Fruit fly (Drosophila melanogaster) whole organism, embryonic: ENCODE data around the gene zetaCOP.
A peak's percentile ranks its signal among the peaks of the same experiment; 100 is the strongest.

Source experiments
- ATbp ChIP-seq: fragments of 200-800 bp; sonication (Bioruptor generic); optimal IDR thresholded peaks from 2 replicates; lab custom pipeline; 2017; ENCODE audit warnings: missing biosample characterization, mild to moderate bottlenecking, missing genetic modification characterization, missing genetic modification reagents
- Ada2b ChIP-seq: fragments of 200-800 bp; sonication (Bioruptor generic); IDR thresholded peaks from 2 replicates; pipeline ENCODE4 v1.3.6; 2022; ENCODE audit warnings: missing biosample characterization, missing genetic modification characterization
- Antp ChIP-seq: fragments of 200-800 bp; sonication (Bioruptor generic); optimal IDR thresholded peaks from 3 replicates; lab custom pipeline; 2016; ENCODE audit warnings: missing biosample characterization, missing genetic modification characterization
- Atf3 ChIP-seq: fragments of 200-800 bp; sonication (Bioruptor generic); optimal IDR thresholded peaks from 3 replicates; lab custom pipeline; 2016; ENCODE audit warnings: missing biosample characterization, missing genetic modification characterization
- Awh ChIP-seq: fragments of 200-800 bp; sonication (Bioruptor generic); IDR thresholded peaks from 2 replicates; pipeline ENCODE4, ENCODE4 v1.3.6; 2022; ENCODE audit warnings: missing biosample characterization, missing genetic modification characterization
- B-H1 ChIP-seq: fragments of 200-800 bp; sonication (Bioruptor generic); IDR thresholded peaks from 3 replicates; pipeline ENCODE4 v1.3.6; 2022; ENCODE audit warnings: missing biosample characterization, missing genetic modification characterization
- B-H2 ChIP-seq: fragments of 200-800 bp; sonication (Bioruptor generic); optimal IDR thresholded peaks from 2 replicates; lab custom pipeline; 2018; ENCODE audit warnings: missing biosample characterization, mild to moderate bottlenecking, missing genetic modification characterization
- Blimp-1 ChIP-seq: fragments of 200-800 bp; sonication (Bioruptor generic); optimal IDR thresholded peaks from 3 replicates; lab custom pipeline; 2018; ENCODE audit warnings: missing biosample characterization, missing genetic modification characterization, mild to moderate bottlenecking, moderate library complexity, missing genetic modification reagents
- CG10979 ChIP-seq: fragments of 200-800 bp; sonication (Bioruptor generic); optimal IDR thresholded peaks from 2 replicates; lab custom pipeline; 2018; ENCODE audit warnings: missing biosample characterization, mild to moderate bottlenecking, missing genetic modification characterization, moderate library complexity
- CG13123 ChIP-seq: fragments of 200-800 bp; sonication (Bioruptor generic); optimal IDR thresholded peaks from 2 replicates; lab custom pipeline; 2016; ENCODE audit warnings: missing biosample characterization, missing genetic modification characterization
- CG14710 ChIP-seq: fragments of 200-800 bp; sonication (Bioruptor generic); optimal IDR thresholded peaks from 3 replicates; lab custom pipeline; 2019; ENCODE audit warnings: missing biosample characterization, mild to moderate bottlenecking, missing genetic modification characterization, moderate library complexity
- CG15601 ChIP-seq: fragments of 200-800 bp; sonication (Bioruptor generic); optimal IDR thresholded peaks from 3 replicates; lab custom pipeline; 2019; ENCODE audit warnings: missing biosample characterization, mild to moderate bottlenecking, missing genetic modification characterization, moderate library complexity
- CG16863 ChIP-seq: fragments of 200-800 bp; sonication (Bioruptor generic); optimal IDR thresholded peaks from 3 replicates; lab custom pipeline; 2016; ENCODE audit warnings: missing biosample characterization, missing genetic modification characterization
- CG17328 ChIP-seq: fragments of 200-800 bp; sonication (Bioruptor generic); IDR thresholded peaks from 2 replicates; pipeline ENCODE4 v1.3.6; 2022; ENCODE audit warnings: missing biosample characterization, missing genetic modification characterization
- CG3065 ChIP-seq: fragments of 200-800 bp; sonication (Bioruptor generic); optimal IDR thresholded peaks from 2 replicates; lab custom pipeline; 2016; ENCODE audit warnings: missing biosample characterization, missing genetic modification characterization
- CG4617 ChIP-seq: fragments of 200-800 bp; sonication (Bioruptor generic); optimal IDR thresholded peaks from 3 replicates; lab custom pipeline; 2016; ENCODE audit warnings: missing biosample characterization, missing genetic modification characterization, borderline replicate concordance
- CG4707 ChIP-seq: fragments of 200-800 bp; sonication (Bioruptor generic); optimal IDR thresholded peaks from 2 replicates; lab custom pipeline; 2018; ENCODE audit warnings: missing biosample characterization, mild to moderate bottlenecking, missing genetic modification characterization, moderate library complexity
- CG7745 ChIP-seq: fragments of 200-800 bp; sonication (Bioruptor generic); optimal IDR thresholded peaks from 2 replicates; lab custom pipeline; 2018; ENCODE audit warnings: missing biosample characterization, mild to moderate bottlenecking, missing genetic modification characterization, moderate library complexity
- Chrac-16 ChIP-seq: fragments of 200-800 bp; sonication (Bioruptor generic); optimal IDR thresholded peaks from 3 replicates; lab custom pipeline; 2016; ENCODE audit warnings: missing biosample characterization, missing genetic modification characterization
- CoRest ChIP-seq: fragments of 200-800 bp; sonication (Bioruptor generic); optimal IDR thresholded peaks from 3 replicates; lab custom pipeline; 2018; ENCODE audit warnings: missing biosample characterization, mild to moderate bottlenecking, missing genetic modification characterization, moderate library complexity
- D19A ChIP-seq: fragments of 200-800 bp; optimal IDR thresholded peaks from 3 replicates; lab custom pipeline; 2019; ENCODE audit warnings: missing biosample characterization, mild to moderate bottlenecking, missing genetic modification characterization, moderate library complexity
- Ets97D ChIP-seq: fragments of 200-800 bp; sonication (Bioruptor generic); optimal IDR thresholded peaks from 3 replicates; lab custom pipeline; 2016; ENCODE audit warnings: missing biosample characterization, missing genetic modification characterization
- Hr51 ChIP-seq, 2 experiments: fragments of 200-800 bp; sonication (Bioruptor generic); optimal IDR thresholded peaks; 2 replicates in 1 of 2; 3 replicates in 1 of 2; lab custom pipeline; 2016 to 2018; ENCODE audit warnings: missing biosample characterization in 2 of 2, missing genetic modification characterization in 2 of 2, mild to moderate bottlenecking in 1 of 2, moderate library complexity in 1 of 2
- Hsf ChIP-seq: fragments of 200-800 bp; sonication (Bioruptor generic); optimal IDR thresholded peaks from 3 replicates; lab custom pipeline; 2016; ENCODE audit warnings: missing biosample characterization, missing genetic modification characterization
- NFAT ChIP-seq: fragments of 200-800 bp; sonication (Bioruptor generic); IDR thresholded peaks from 2 replicates; pipeline ENCODE4 v1.3.6; 2022; ENCODE audit warnings: missing biosample characterization, missing genetic modification characterization
- Nf-YA ChIP-seq: fragments of 200-800 bp; sonication (Bioruptor generic); IDR thresholded peaks from 2 replicates; pipeline ENCODE4 v1.3.6; 2022; ENCODE audit warnings: missing biosample characterization, missing genetic modification characterization
- Sox100B ChIP-seq: fragments of 200-800 bp; sonication (Bioruptor generic); optimal IDR thresholded peaks from 3 replicates; lab custom pipeline; 2018; ENCODE audit warnings: missing biosample characterization, mild to moderate bottlenecking, missing genetic modification characterization
- Vsx1 ChIP-seq: fragments of 200-800 bp; sonication (Bioruptor generic); optimal IDR thresholded peaks from 2 replicates; lab custom pipeline; 2017; ENCODE audit warnings: missing biosample characterization, mild to moderate bottlenecking, missing genetic modification characterization, missing genetic modification reagents
- Xbp1 ChIP-seq: fragments of 200-800 bp; sonication (Bioruptor generic); optimal IDR thresholded peaks from 3 replicates; lab custom pipeline; 2016; ENCODE audit warnings: missing biosample characterization, mild to moderate bottlenecking, missing genetic modification characterization
- ap ChIP-seq: fragments of 200-800 bp; sonication (Bioruptor generic); IDR thresholded peaks from 2 replicates; pipeline ENCODE4 v1.3.6; 2022; ENCODE audit warnings: missing biosample characterization, missing genetic modification characterization
- ato ChIP-seq: fragments of 200-800 bp; sonication (Bioruptor generic); IDR thresholded peaks from 2 replicates; pipeline ENCODE4 v1.3.6; 2022; ENCODE audit warnings: missing biosample characterization, missing genetic modification characterization; ENCODE audit not compliant: partially characterized antibody
- br ChIP-seq: fragments of >200 bp; optimal IDR thresholded peaks from 2 replicates; lab custom pipeline; 2017
- chif ChIP-seq, 2 experiments: fragments of 200-800 bp; sonication (Bioruptor generic); optimal IDR thresholded peaks; 3 replicates each; lab custom pipeline; 2016; ENCODE audit warnings: missing biosample characterization in 2 of 2, missing genetic modification characterization in 2 of 2
- dmrt99B ChIP-seq: fragments of 200-800 bp; sonication (Bioruptor generic); optimal IDR thresholded peaks from 2 replicates; lab custom pipeline; 2018; ENCODE audit warnings: missing biosample characterization, mild to moderate bottlenecking, missing genetic modification characterization, moderate library complexity
- grau ChIP-seq: fragments of 200-800 bp; optimal IDR thresholded peaks from 3 replicates; lab custom pipeline; 2019; ENCODE audit warnings: missing biosample characterization, mild to moderate bottlenecking, missing genetic modification characterization, moderate library complexity
- hkb ChIP-seq, 2 experiments: fragments of 200-800 bp in 1 of 2; fragments of >200 bp in 1 of 2; sonication (Bioruptor generic) in 1 of 2; IDR thresholded peaks in 1 of 2; optimal IDR thresholded peaks in 1 of 2; 2 replicates each; pipeline versions ENCODE4 v1.3.6 to Lab custom; 2017 to 2022; ENCODE audit warnings: missing biosample characterization in 1 of 2, missing genetic modification characterization in 1 of 2
- insv ChIP-seq, 2 experiments: fragments of 200-800 bp; sonication (Bioruptor generic); optimal IDR thresholded peaks; 3 replicates each; lab custom pipeline; 2016 to 2018; ENCODE audit warnings: missing biosample characterization in 2 of 2, missing genetic modification characterization in 2 of 2
- lab ChIP-seq: fragments of 200-800 bp; sonication (Bioruptor generic); optimal IDR thresholded peaks from 3 replicates; lab custom pipeline; 2017; ENCODE audit warnings: missing biosample characterization, missing genetic modification characterization, mild to moderate bottlenecking, moderate library complexity, missing genetic modification reagents
- lilli ChIP-seq: fragments of 200-800 bp; sonication (Bioruptor generic); optimal IDR thresholded peaks from 3 replicates; lab custom pipeline; 2016; ENCODE audit warnings: missing biosample characterization, missing genetic modification characterization
- nmo ChIP-seq: fragments of 200-800 bp; sonication (Bioruptor generic); optimal IDR thresholded peaks from 2 replicates; lab custom pipeline; 2018; ENCODE audit warnings: missing biosample characterization, mild to moderate bottlenecking, missing genetic modification characterization, moderate library complexity
- pan ChIP-seq, 4 experiments: fragments of >200 bp in 3 of 4; fragments of 200-800 bp in 1 of 4; sonication (Bioruptor generic) in 1 of 4; optimal IDR thresholded peaks in 3 of 4; IDR thresholded peaks in 1 of 4; 2 replicates each; pipeline versions ENCODE4 v1.3.6 to Lab custom; 2017 to 2022; ENCODE audit warnings: missing biosample characterization in 2 of 4, missing genetic modification characterization in 2 of 4, mixed read lengths in 1 of 4
- pho ChIP-seq: fragments of 200-800 bp; sonication (Bioruptor generic); optimal IDR thresholded peaks from 2 replicates; lab custom pipeline; 2016; ENCODE audit warnings: missing biosample characterization, missing genetic modification characterization
- phol ChIP-seq: fragments of 200-800 bp; sonication (Bioruptor generic); optimal IDR thresholded peaks from 3 replicates; lab custom pipeline; 2018; ENCODE audit warnings: missing biosample characterization, mild to moderate bottlenecking, missing genetic modification characterization, moderate library complexity
- pita ChIP-seq: fragments of 200-800 bp; sonication (Bioruptor generic); optimal IDR thresholded peaks from 2 replicates; lab custom pipeline; 2017; ENCODE audit warnings: missing biosample characterization, mild to moderate bottlenecking, missing genetic modification characterization
- rib ChIP-seq: fragments of 200-800 bp; sonication (Bioruptor generic); IDR thresholded peaks from 2 replicates; pipeline ENCODE4 v1.3.6; 2022; ENCODE audit warnings: missing biosample characterization, missing genetic modification characterization
- salm ChIP-seq: fragments of 200-800 bp; sonication (Bioruptor generic); optimal IDR thresholded peaks from 2 replicates; lab custom pipeline; 2018; ENCODE audit warnings: missing biosample characterization, mild to moderate bottlenecking, missing genetic modification characterization
- zf30C ChIP-seq: fragments of 200-800 bp; sonication (Bioruptor generic); optimal IDR thresholded peaks from 3 replicates; lab custom pipeline; 2018; ENCODE audit warnings: missing biosample characterization, mild to moderate bottlenecking, missing genetic modification characterization

Gene zetaCOP

dm6 chr3L:16711430-16712228 lies 38.3 kb upstream of the zetaCOP start, which contains the start of the genes CG43954, Lasp and Dab (continued):
- peak; percentile 66 for TF ChIP-seq CG14710 (tag; lab: Kevin White, UChicago)
- TF ChIP-seq pita (GFP tag; lab: Kevin White, UChicago) = peak; percentile 10
- TF ChIP-seq NFAT = peak; percentile 82
- TF ChIP-seq ap (GFP tag; lab: Robert Waterston, UW) = 0 out of 2 replicates have a peak, but pooled peaks have one; percentile 13
- TF ChIP-seq Hsf = peak; percentile 38
- TF ChIP-seq br (lab: Kevin White, UChicago) = no peak
- TF ChIP-seq chif (GFP tag; optimal IDR thresholded peaks at IDR 0.05; lab: Kevin White, UChicago) = peak in 1 of 2 experiments; percentile 57
- peak; percentile 37 for TF ChIP-seq zf30C (GFP tag; lab: Kevin White, UChicago)
- TF ChIP-seq rib (GFP tag; lab: Robert Waterston, UW) = peak; percentile 43; the same call in 1 of the 2 replicates
- peak in 1 of 2 experiments; percentile 23 for TF ChIP-seq insv (GFP tag; optimal IDR thresholded peaks at IDR 0.05; lab: Kevin White, UChicago)
- peak; percentile 10 for TF ChIP-seq Chrac-16
- peak; percentile 12 to 24 for TF ChIP-seq Hr51 (GFP tag; optimal IDR thresholded peaks at IDR 0.05; lab: Kevin White, UChicago)
- no peak for TF ChIP-seq Antp (GFP tag; lab: Kevin White, UChicago)
- no peak for TF ChIP-seq Atf3 (GFP tag; lab: Kevin White, UChicago)
- TF ChIP-seq Awh (GFP tag; lab: Robert Waterston, UW) = peak; percentile 9; the same call in 1 of the 2 replicates
- peak; percentile 24 for TF ChIP-seq CG3065 (GFP tag; lab: Kevin White, UChicago)
- peak; percentile 82 for TF ChIP-seq Ets97D (GFP tag; lab: Kevin White, UChicago)
- TF ChIP-seq lilli (GFP tag; lab: Kevin White, UChicago) = no peak
- TF ChIP-seq ATbp (GFP tag; lab: Kevin White, UChicago) = no peak
- peak; percentile 36 for TF ChIP-seq CG4617 (GFP tag; lab: Kevin White, UChicago)
- no peak; the same call in 2 of the 3 replicates for TF ChIP-seq B-H1
- peak; percentile 7; the same call in 1 of the 2 replicates for TF ChIP-seq Ada2b (GFP tag; lab: Robert Waterston, UW)
- peak; percentile 21 for TF ChIP-seq CoRest (tag; lab: Kevin White, UChicago)
- peak; percentile 59 for TF ChIP-seq CG17328
- TF ChIP-seq CG16863 (GFP tag; lab: Kevin White, UChicago) = no peak
- peak; percentile 29 for TF ChIP-seq grau (tag; lab: Kevin White, UChicago)
- no peak for TF ChIP-seq D19A (tag; lab: Kevin White, UChicago)
- TF ChIP-seq Sox100B (GFP tag; lab: Kevin White, UChicago) = no peak
- peak; percentile 35 for TF ChIP-seq phol
- TF ChIP-seq CG7745 = peak; percentile 5
- no peak for TF ChIP-seq Nf-YA
- TF ChIP-seq dmrt99B (tag; lab: Kevin White, UChicago) = peak; percentile 9
- TF ChIP-seq salm = peak; percentile 14
- peak; percentile 49 for TF ChIP-seq ato (GFP tag; lab: Robert Waterston, UW)
- peak; percentile 2 for TF ChIP-seq CG13123 (GFP tag; lab: Kevin White, UChicago)
- peak; percentile 15 for TF ChIP-seq Blimp-1 (GFP tag; lab: Kevin White, UChicago)
- peak; percentile 42 for TF ChIP-seq CG4707 (GFP tag; lab: Kevin White, UChicago)
- peak; percentile 17 for TF ChIP-seq Xbp1
- no peak for TF ChIP-seq hkb (optimal IDR thresholded peaks at IDR 0.05; lab: Kevin White, UChicago)
- peak; percentile 12; the same call in 1 of the 2 replicates for TF ChIP-seq hkb (GFP tag; IDR thresholded peaks at IDR 0.05; lab: Robert Waterston, UW)
- TF ChIP-seq CG10979 = no peak
- no peak for TF ChIP-seq pho (GFP tag; lab: Kevin White, UChicago)
- peak; percentile 49 for TF ChIP-seq Vsx1 (GFP tag; lab: Kevin White, UChicago)
- TF ChIP-seq nmo (GFP tag; lab: Kevin White, UChicago) = peak; percentile 51
- TF ChIP-seq B-H2 (GFP tag; lab: Kevin White, UChicago) = peak; percentile 47
- TF ChIP-seq lab (GFP tag; lab: Kevin White, UChicago) = peak; percentile 56
- TF ChIP-seq pan (optimal IDR thresholded peaks at IDR 0.05; lab: Kevin White, UChicago) = no peak
- TF ChIP-seq pan (GFP tag; optimal IDR thresholded peaks at IDR 0.05 in 1 of 2, IDR thresholded peaks at IDR 0.05 in 1 of 2) = peak in 1 of 2 experiments; percentile 51
- peak; percentile 48 for TF ChIP-seq CG15601
